Worm (Caenorhabditis elegans): ENCODE data around the gene ZC204.14.

ce11 chrII:1618948-1619347 lies 43.8 kb downstream of the ZC204.14 start, which contains the start of gene fbxa-166:
- TF ChIP-seq klf-2 (GFP tag; conservative IDR thresholded peaks at IDR 0.05): no peak
- no peak for TF ChIP-seq cog-1 (tag; optimal IDR thresholded peaks at IDR 0.05)
- TF ChIP-seq ref-1 (GFP tag; conservative IDR thresholded peaks at IDR 0.05): no peak
- TF ChIP-seq ztf-23 (GFP tag; IDR thresholded peaks at IDR 0.05): no peak
- no peak for TF ChIP-seq med-1 (GFP tag; optimal IDR thresholded peaks at IDR 0.05; ENCODE audit: insufficient read depth)
- TF ChIP-seq flt-1 (GFP tag; IDR thresholded peaks at IDR 0.05): no peak
- no peak for TF ChIP-seq T22C8.4 (GFP tag; IDR thresholded peaks at IDR 0.05)

All from whole organism, midembryonic.